Worm (Caenorhabditis elegans) whole organism, L1 larva: ENCODE data around the gene nadk-2.
"Not testable (repeated sequence)": the region's sequence is repeated elsewhere in the genome, so short reads cannot be mapped to it uniquely, and the experiment has no call there.

Source experiments
- aha-1 ChIP-seq: fragments of 150-350 bp; optimal IDR thresholded peaks from 2 replicates; lab custom pipeline; 2014; ENCODE audit warnings: missing biosample characterization, missing genetic modification characterization
- aly-2 ChIP-seq: fragments of 150-350 bp; optimal IDR thresholded peaks from 2 replicates; lab custom pipeline; 2014; ENCODE audit warnings: missing biosample characterization, missing genetic modification characterization
- ama-1 ChIP-seq: fragments of 150-350 bp; optimal IDR thresholded peaks from 2 replicates; lab custom pipeline; 2014
- ceh-82 ChIP-seq, 3 experiments: fragments of 150-350 bp in 1 of 3; sonication (generic microtip) in 2 of 3; optimal IDR thresholded peaks; 2 replicates each; lab custom pipeline; 2014 to 2017; ENCODE audit warnings: missing biosample characterization in 3 of 3, missing genetic modification characterization in 3 of 3
- ceh-88 ChIP-seq: fragments of 200-800 bp; sonication (Bioruptor generic); IDR thresholded peaks from 2 replicates; pipeline ENCODE4 v1.3.6; 2022; ENCODE audit warnings: missing genetic modification characterization, missing compliant biosample characterization
- elt-2 ChIP-seq: sonication (generic microtip); optimal IDR thresholded peaks from 2 replicates; lab custom pipeline; 2016; ENCODE audit warnings: missing genetic modification characterization, mild to moderate bottlenecking, inconsistent platforms, missing compliant biosample characterization, missing genetic modification reagents
- jun-1 ChIP-seq: fragments of 150-350 bp; optimal IDR thresholded peaks from 2 replicates; lab custom pipeline; 2014; ENCODE audit warnings: missing biosample characterization, missing genetic modification reagents, missing genetic modification characterization
- lin-13 ChIP-seq: fragments of 150-350 bp; optimal IDR thresholded peaks from 2 replicates; lab custom pipeline; 2014; ENCODE audit warnings: missing biosample characterization, missing genetic modification reagents, missing genetic modification characterization
- mdl-1 ChIP-seq, 2 experiments: fragments of 150-350 bp; optimal IDR thresholded peaks; 2 replicates each; lab custom pipeline; 2014 to 2017; ENCODE audit warnings: missing biosample characterization in 2 of 2, missing genetic modification characterization in 2 of 2, inconsistent platforms in 1 of 2
- mef-2 ChIP-seq: fragments of 150-350 bp; optimal IDR thresholded peaks from 2 replicates; lab custom pipeline; 2014; ENCODE audit warnings: missing biosample characterization, missing genetic modification characterization
- nhr-237 ChIP-seq: fragments of 150-350 bp; optimal IDR thresholded peaks from 2 replicates; lab custom pipeline; 2014; ENCODE audit warnings: missing biosample characterization, missing genetic modification characterization
- nhr-76 ChIP-seq: sonication (generic microtip); optimal IDR thresholded peaks from 2 replicates; lab custom pipeline; 2017; ENCODE audit warnings: missing biosample characterization, missing genetic modification characterization
- rnt-1 ChIP-seq: sonication (generic microtip); optimal IDR thresholded peaks from 2 replicates; lab custom pipeline; 2016; ENCODE audit warnings: mild to moderate bottlenecking, missing genetic modification characterization, moderate library complexity, missing compliant biosample characterization

- not testable (repeated sequence) for TF ChIP-seq jun-1 (tag; lab: Kevin White, UChicago); ceh-88; lin-13; mdl-1 (tag; optimal IDR thresholded peaks at IDR 0.05; lab: Kevin White, UChicago); ama-1; aly-2 (tag; lab: Kevin White, UChicago); nhr-76; elt-2 (tag; lab: Kevin White, UChicago); rnt-1 (tag; lab: Kevin White, UChicago); aha-1 (tag; lab: Kevin White, UChicago); ceh-82 (tag; optimal IDR thresholded peaks at IDR 0.05; lab: Kevin White, UChicago); nhr-237 (tag; lab: Kevin White, UChicago); mef-2
These were observed 7.4 kb downstream of the nadk-2 start for ce11 chrII:12056801-12057200.
